Fruit fly (Drosophila melanogaster) whole organism, embryonic: ENCODE results near the gene nxf2.

Experiments
- Blimp-1 ChIP-seq: fragments of 200-800 bp; sonication (Bioruptor generic); optimal IDR thresholded peaks from 3 replicates; lab custom pipeline; 2018; ENCODE audit warnings: missing biosample characterization, missing genetic modification characterization, mild to moderate bottlenecking, moderate library complexity, missing genetic modification reagents
- CG1024 ChIP-seq: fragments of 200-800 bp; sonication (Bioruptor generic); IDR thresholded peaks from 2 replicates; pipeline ENCODE4 v1.3.6; 2022; ENCODE audit warnings: missing biosample characterization, missing genetic modification characterization
- CG10274 ChIP-seq: fragments of 200-800 bp; sonication (Bioruptor generic); optimal IDR thresholded peaks from 3 replicates; lab custom pipeline; 2017; ENCODE audit warnings: missing biosample characterization, mild to moderate bottlenecking, missing genetic modification characterization
- CG10366 ChIP-seq: fragments of 200-800 bp; sonication (Bioruptor generic); IDR thresholded peaks from 2 replicates; pipeline ENCODE4 v1.3.6; 2022; ENCODE audit warnings: missing biosample characterization, missing genetic modification characterization
- CG10959 ChIP-seq: fragments of 200-800 bp; sonication (Bioruptor generic); IDR thresholded peaks from 2 replicates; pipeline ENCODE4 v1.3.6; 2022; ENCODE audit warnings: missing biosample characterization, missing genetic modification characterization
- CG11398 ChIP-seq: fragments of 200-800 bp; sonication (Bioruptor generic); optimal IDR thresholded peaks from 2 replicates; lab custom pipeline; 2016; ENCODE audit warnings: missing biosample characterization, missing genetic modification characterization
- CG12071 ChIP-seq: fragments of 200-800 bp; sonication (Bioruptor generic); optimal IDR thresholded peaks from 3 replicates; lab custom pipeline; 2018; ENCODE audit warnings: missing biosample characterization, mild to moderate bottlenecking, missing genetic modification characterization
- CG12942 ChIP-seq: fragments of 200-800 bp; sonication (Bioruptor generic); optimal IDR thresholded peaks from 3 replicates; lab custom pipeline; 2016; ENCODE audit warnings: missing biosample characterization, missing genetic modification characterization
- CG14710 ChIP-seq: fragments of 200-800 bp; sonication (Bioruptor generic); optimal IDR thresholded peaks from 3 replicates; lab custom pipeline; 2019; ENCODE audit warnings: missing biosample characterization, mild to moderate bottlenecking, missing genetic modification characterization, moderate library complexity
- CG15011 ChIP-seq: fragments of 200-800 bp; sonication (Bioruptor generic); optimal IDR thresholded peaks from 3 replicates; lab custom pipeline; 2018; ENCODE audit warnings: missing biosample characterization, mild to moderate bottlenecking, missing genetic modification characterization
- CG15269 ChIP-seq: fragments of 200-800 bp; sonication (Bioruptor generic); optimal IDR thresholded peaks from 2 replicates; lab custom pipeline; 2018; ENCODE audit warnings: missing biosample characterization, mild to moderate bottlenecking, missing genetic modification characterization, moderate library complexity
- CG15601 ChIP-seq: fragments of 200-800 bp; sonication (Bioruptor generic); optimal IDR thresholded peaks from 3 replicates; lab custom pipeline; 2019; ENCODE audit warnings: missing biosample characterization, mild to moderate bottlenecking, missing genetic modification characterization, moderate library complexity
- CG17568 ChIP-seq: fragments of 200-800 bp; sonication (Bioruptor generic); optimal IDR thresholded peaks from 2 replicates; lab custom pipeline; 2018; ENCODE audit warnings: missing biosample characterization, mild to moderate bottlenecking, missing genetic modification characterization, moderate library complexity
- CG17802 ChIP-seq: fragments of 200-800 bp; sonication (Bioruptor generic); optimal IDR thresholded peaks from 2 replicates; lab custom pipeline; 2018; ENCODE audit warnings: missing biosample characterization, mild to moderate bottlenecking, missing genetic modification characterization, moderate library complexity
- CG17912 ChIP-seq: fragments of 200-800 bp; sonication (Bioruptor generic); optimal IDR thresholded peaks from 2 replicates; lab custom pipeline; 2018; ENCODE audit warnings: missing biosample characterization, mild to moderate bottlenecking, missing genetic modification characterization
- CG18476 ChIP-seq: fragments of 200-800 bp; sonication (Bioruptor generic); optimal IDR thresholded peaks from 2 replicates; lab custom pipeline; 2016; ENCODE audit warnings: missing biosample characterization, mild to moderate bottlenecking, missing genetic modification characterization
- CG18619 ChIP-seq: fragments of 200-800 bp; sonication (Bioruptor generic); optimal IDR thresholded peaks from 3 replicates; lab custom pipeline; 2017; ENCODE audit warnings: missing biosample characterization, mild to moderate bottlenecking, missing genetic modification characterization
- CG2678 ChIP-seq: fragments of 200-800 bp; sonication (Bioruptor generic); optimal IDR thresholded peaks from 3 replicates; lab custom pipeline; 2019; ENCODE audit warnings: missing biosample characterization, mild to moderate bottlenecking, missing genetic modification characterization, moderate library complexity
- CG30403 ChIP-seq: fragments of 200-800 bp; sonication (Bioruptor generic); optimal IDR thresholded peaks from 3 replicates; lab custom pipeline; 2016; ENCODE audit warnings: missing biosample characterization, missing genetic modification characterization
- CG32767 ChIP-seq: fragments of 200-800 bp; sonication (Bioruptor generic); IDR thresholded peaks from 2 replicates; pipeline ENCODE4 v1.3.6; 2022; ENCODE audit warnings: missing biosample characterization, missing genetic modification characterization
- CG33557 ChIP-seq: fragments of 200-800 bp; sonication (Bioruptor generic); optimal IDR thresholded peaks from 2 replicates; lab custom pipeline; 2019; ENCODE audit warnings: missing biosample characterization, mild to moderate bottlenecking, missing genetic modification characterization, moderate library complexity
- CG3847 ChIP-seq: fragments of 200-800 bp; sonication (Bioruptor generic); IDR thresholded peaks from 2 replicates; pipeline ENCODE4 v1.3.6; 2022; ENCODE audit warnings: missing biosample characterization, missing genetic modification characterization
- CG4360 ChIP-seq: fragments of 200-800 bp; sonication (Bioruptor generic); IDR thresholded peaks from 2 replicates; pipeline ENCODE4 v1.3.6; 2022; ENCODE audit warnings: missing biosample characterization, missing genetic modification characterization
- CG4820 ChIP-seq: fragments of 200-800 bp; sonication (Bioruptor generic); optimal IDR thresholded peaks from 3 replicates; lab custom pipeline; 2016; ENCODE audit warnings: missing biosample characterization, missing genetic modification characterization
- CG7839 ChIP-seq: fragments of 200-800 bp; sonication (Bioruptor generic); optimal IDR thresholded peaks from 3 replicates; lab custom pipeline; 2018; ENCODE audit warnings: missing biosample characterization, mild to moderate bottlenecking, missing genetic modification characterization, moderate library complexity
- CG9215 ChIP-seq: fragments of 200-800 bp; sonication (Bioruptor generic); IDR thresholded peaks from 2 replicates; pipeline ENCODE4 v1.3.6; 2022; ENCODE audit warnings: missing biosample characterization, missing genetic modification characterization
- CG9797 ChIP-seq: fragments of 200-800 bp; sonication (Bioruptor generic); optimal IDR thresholded peaks from 3 replicates; lab custom pipeline; 2018; ENCODE audit warnings: missing biosample characterization, mild to moderate bottlenecking, missing genetic modification characterization
- CHES-1-like ChIP-seq: fragments of 200-800 bp; sonication (Bioruptor generic); optimal IDR thresholded peaks from 2 replicates; lab custom pipeline; 2016; ENCODE audit warnings: missing biosample characterization, missing genetic modification characterization
- CTCF ChIP-seq: fragments of 200-800 bp; sonication (Bioruptor generic); optimal IDR thresholded peaks from 2 replicates; lab custom pipeline; 2017; ENCODE audit warnings: missing biosample characterization, mild to moderate bottlenecking, missing genetic modification characterization, moderate library complexity
- Ets97D ChIP-seq: fragments of 200-800 bp; sonication (Bioruptor generic); optimal IDR thresholded peaks from 3 replicates; lab custom pipeline; 2016; ENCODE audit warnings: missing biosample characterization, missing genetic modification characterization
- Lpt ChIP-seq: fragments of >200 bp; optimal IDR thresholded peaks from 2 replicates; lab custom pipeline; 2018; ENCODE audit warnings: missing biosample characterization, missing genetic modification characterization
- Neu2 ChIP-seq: fragments of 200-800 bp; sonication (Bioruptor generic); optimal IDR thresholded peaks from 3 replicates; lab custom pipeline; 2016; ENCODE audit warnings: missing biosample characterization, missing genetic modification characterization, borderline replicate concordance
- Poxn ChIP-seq: fragments of 200-800 bp; sonication (Bioruptor generic); IDR thresholded peaks from 2 replicates; pipeline ENCODE4 v1.3.6; 2022; ENCODE audit warnings: missing biosample characterization, missing genetic modification characterization
- Vsx1 ChIP-seq: fragments of 200-800 bp; sonication (Bioruptor generic); optimal IDR thresholded peaks from 2 replicates; lab custom pipeline; 2017; ENCODE audit warnings: missing biosample characterization, mild to moderate bottlenecking, missing genetic modification characterization, missing genetic modification reagents
- Xbp1 ChIP-seq: fragments of 200-800 bp; sonication (Bioruptor generic); optimal IDR thresholded peaks from 3 replicates; lab custom pipeline; 2016; ENCODE audit warnings: missing biosample characterization, mild to moderate bottlenecking, missing genetic modification characterization
- YL-1 ChIP-seq: fragments of 200-800 bp; sonication (Bioruptor generic); optimal IDR thresholded peaks from 3 replicates; lab custom pipeline; 2017; ENCODE audit warnings: missing biosample characterization, mild to moderate bottlenecking, missing genetic modification characterization
- az2 ChIP-seq: fragments of 200-800 bp; sonication (Bioruptor generic); optimal IDR thresholded peaks from 3 replicates; lab custom pipeline; 2016; ENCODE audit warnings: missing biosample characterization, missing genetic modification characterization
- bigmax ChIP-seq: fragments of 200-800 bp; sonication (Bioruptor generic); optimal IDR thresholded peaks from 2 replicates; lab custom pipeline; 2018; ENCODE audit warnings: missing biosample characterization, mild to moderate bottlenecking, missing genetic modification characterization
- crol ChIP-seq: fragments of 200-800 bp; sonication (Bioruptor generic); IDR thresholded peaks from 2 replicates; pipeline ENCODE4 v1.3.6; 2022; ENCODE audit warnings: missing biosample characterization, missing genetic modification characterization
- disco-r ChIP-seq: fragments of 200-800 bp; sonication (Bioruptor generic); optimal IDR thresholded peaks from 2 replicates; lab custom pipeline; 2016; ENCODE audit warnings: missing biosample characterization, missing genetic modification characterization
- dm ChIP-seq: fragments of 200-800 bp; sonication (Bioruptor generic); optimal IDR thresholded peaks from 3 replicates; lab custom pipeline; 2016; ENCODE audit warnings: missing biosample characterization, missing genetic modification characterization
- dysf ChIP-seq: fragments of 200-800 bp; sonication (Bioruptor generic); IDR thresholded peaks from 3 replicates; pipeline ENCODE4 v1.3.6; 2022; ENCODE audit warnings: missing biosample characterization, missing genetic modification characterization
- exex ChIP-seq: fragments of 200-800 bp; sonication (Bioruptor generic); optimal IDR thresholded peaks from 4 replicates; lab custom pipeline; 2018; ENCODE audit warnings: missing biosample characterization, mild to moderate bottlenecking, missing genetic modification characterization, moderate library complexity
- fd102C ChIP-seq: fragments of 200-800 bp; sonication (Bioruptor generic); optimal IDR thresholded peaks from 2 replicates; lab custom pipeline; 2018; ENCODE audit warnings: missing biosample characterization, mild to moderate bottlenecking, missing genetic modification characterization, moderate library complexity
- ken ChIP-seq: fragments of 200-800 bp; sonication (Bioruptor generic); IDR thresholded peaks from 3 replicates; pipeline ENCODE4 v1.3.6; 2022; ENCODE audit warnings: missing biosample characterization, missing genetic modification characterization
- nmo ChIP-seq: fragments of 200-800 bp; sonication (Bioruptor generic); optimal IDR thresholded peaks from 2 replicates; lab custom pipeline; 2018; ENCODE audit warnings: missing biosample characterization, mild to moderate bottlenecking, missing genetic modification characterization, moderate library complexity
- ranshi ChIP-seq: fragments of 200-800 bp; sonication (Bioruptor generic); IDR thresholded peaks from 2 replicates; pipeline ENCODE4 v1.3.6; 2022; ENCODE audit warnings: missing biosample characterization, missing genetic modification characterization
- sim ChIP-seq: fragments of 200-800 bp; sonication (Bioruptor generic); IDR thresholded peaks from 2 replicates; pipeline ENCODE4 v1.3.6; 2022; ENCODE audit warnings: missing biosample characterization, missing genetic modification characterization
- sob ChIP-seq: fragments of 200-800 bp; sonication (Bioruptor generic); IDR thresholded peaks from 2 replicates; pipeline ENCODE4 v1.3.6; 2022; ENCODE audit warnings: missing biosample characterization, missing genetic modification characterization
- wek ChIP-seq: fragments of 200-800 bp; sonication (Bioruptor generic); optimal IDR thresholded peaks from 3 replicates; lab custom pipeline; 2018; ENCODE audit warnings: missing biosample characterization, mild to moderate bottlenecking, missing genetic modification characterization, moderate library complexity
- zf30C ChIP-seq: fragments of 200-800 bp; sonication (Bioruptor generic); optimal IDR thresholded peaks from 3 replicates; lab custom pipeline; 2018; ENCODE audit warnings: missing biosample characterization, mild to moderate bottlenecking, missing genetic modification characterization
- zfh1 ChIP-seq: fragments of 200-800 bp; sonication (Bioruptor generic); IDR thresholded peaks from 3 replicates; pipeline ENCODE4 v1.3.6; 2022; ENCODE audit warnings: missing biosample characterization, missing genetic modification characterization

Gene nxf2

dm6 chr3L:16612152-16612551, 32.0 kb upstream of the nxf2 start, which contains the start of gene CG4101 (continued):
- peak; percentile 88 for TF ChIP-seq nmo
- peak; percentile 74 for TF ChIP-seq CG17568
- peak; percentile 50 for TF ChIP-seq CG17802 (tag; lab: Kevin White, UChicago)
- peak; percentile 50 for TF ChIP-seq CG18619 (GFP tag; lab: Kevin White, UChicago)
- peak; percentile 54 for TF ChIP-seq CG15011 (GFP tag; lab: Kevin White, UChicago)
- peak; percentile 82 for TF ChIP-seq ken (GFP tag; lab: Robert Waterston, UW)
- TF ChIP-seq fd102C (GFP tag; lab: Kevin White, UChicago), result no peak
- TF ChIP-seq Neu2, result no peak
- TF ChIP-seq CHES-1-like, result peak; percentile 83
- TF ChIP-seq CG11398 (GFP tag; lab: Kevin White, UChicago), result peak; percentile 5
- TF ChIP-seq CG17912 (GFP tag; lab: Kevin White, UChicago), result peak; percentile 63
- no peak for TF ChIP-seq zf30C (GFP tag; lab: Kevin White, UChicago)
- TF ChIP-seq CTCF (GFP tag; lab: Kevin White, UChicago), result peak; percentile 29
- TF ChIP-seq CG9215 (GFP tag; lab: Robert Waterston, UW), result peak; percentile 80
- peak; percentile 71 for TF ChIP-seq Blimp-1
- TF ChIP-seq disco-r (GFP tag; lab: Kevin White, UChicago), result peak; percentile 58
- TF ChIP-seq ranshi, result peak; percentile 71; the same call in 1 of the 2 replicates
- peak; percentile 53 for TF ChIP-seq exex (tag; lab: Kevin White, UChicago)
- peak; percentile 11 for TF ChIP-seq Vsx1 (GFP tag; lab: Kevin White, UChicago)
- peak; percentile 86 for TF ChIP-seq CG3847 (GFP tag; lab: Robert Waterston, UW)
- peak; percentile 63 for TF ChIP-seq CG1024 (GFP tag; lab: Robert Waterston, UW)
- TF ChIP-seq CG30403 (GFP tag; lab: Kevin White, UChicago), result peak; percentile 91
- peak; percentile 82 for TF ChIP-seq CG15269 (tag; lab: Kevin White, UChicago)
- peak; percentile 79 for TF ChIP-seq Ets97D (GFP tag; lab: Kevin White, UChicago)
- TF ChIP-seq CG10274 (GFP tag; lab: Kevin White, UChicago), result no peak
- peak; percentile 87 for TF ChIP-seq CG14710 (tag; lab: Kevin White, UChicago)
- TF ChIP-seq YL-1, result peak; percentile 79
- TF ChIP-seq dm (GFP tag; lab: Kevin White, UChicago), result peak; percentile 27
- peak; percentile 69 for TF ChIP-seq CG9797
- TF ChIP-seq CG7839 (tag; lab: Kevin White, UChicago), result peak; percentile 79
- TF ChIP-seq CG15601 (tag; lab: Kevin White, UChicago), result peak; percentile 80
- peak; percentile 44 for TF ChIP-seq CG10959 (GFP tag; lab: Robert Waterston, UW)
- no peak for TF ChIP-seq sim (GFP tag; lab: Robert Waterston, UW)
- peak; percentile 50 for TF ChIP-seq CG4360 (GFP tag; lab: Robert Waterston, UW)
- TF ChIP-seq Xbp1, result peak; percentile 86
- peak; percentile 76 for TF ChIP-seq zfh1 (GFP tag; lab: Robert Waterston, UW)
- peak; percentile 80 for TF ChIP-seq CG10366 (GFP tag; lab: Robert Waterston, UW)
- no peak for TF ChIP-seq crol (GFP tag; lab: Robert Waterston, UW)
- TF ChIP-seq CG12942, result peak; percentile 81
- peak; percentile 84 for TF ChIP-seq CG2678 (tag; lab: Kevin White, UChicago)
- no peak for TF ChIP-seq Lpt
- peak; percentile 77 for TF ChIP-seq CG32767 (GFP tag; lab: Robert Waterston, UW)
- TF ChIP-seq CG18476 (GFP tag; lab: Kevin White, UChicago), result peak; percentile 72
- no peak for TF ChIP-seq Poxn
- TF ChIP-seq CG4820 (GFP tag; lab: Kevin White, UChicago), result peak; percentile 74
- TF ChIP-seq dysf (GFP tag; lab: Robert Waterston, UW), result peak; percentile 78
- no peak for TF ChIP-seq wek
- TF ChIP-seq bigmax (GFP tag; lab: Kevin White, UChicago), result no peak
- TF ChIP-seq CG12071 (GFP tag; lab: Kevin White, UChicago), result peak; percentile 15
- peak; percentile 57 for TF ChIP-seq CG33557 (GFP tag; lab: Kevin White, UChicago)
- peak; percentile 80 for TF ChIP-seq az2
- peak; percentile 87 for TF ChIP-seq sob (GFP tag; lab: Robert Waterston, UW)
